Worm (Caenorhabditis elegans) whole organism, late embryonic: ENCODE data around the gene fdgt-2.

Source experiments
- K09A11.1 ChIP-seq: sonication (generic microtip); optimal IDR thresholded peaks from 2 replicates; lab custom pipeline; 2017; ENCODE audit warnings: antibody characterized with exemption, mild to moderate bottlenecking, missing genetic modification characterization, missing compliant biosample characterization; ENCODE audit not compliant: insufficient read depth
- T23F11.4 ChIP-seq: fragments of 200-800 bp; sonication (Bioruptor generic); optimal IDR thresholded peaks from 2 replicates; lab custom pipeline; 2018; ENCODE audit warnings: mild to moderate bottlenecking, missing genetic modification characterization, missing compliant biosample characterization
- Y22D7AL.16 ChIP-seq: sonication (generic microtip); optimal IDR thresholded peaks from 2 replicates; lab custom pipeline; 2016; ENCODE audit warnings: missing genetic modification characterization, missing compliant biosample characterization
- ceh-14 ChIP-seq: sonication (generic microtip); optimal IDR thresholded peaks from 2 replicates; lab custom pipeline; 2016; ENCODE audit warnings: missing genotype, missing genetic modification characterization, missing compliant biosample characterization
- ceh-2 ChIP-seq: sonication (generic microtip); optimal IDR thresholded peaks from 2 replicates; lab custom pipeline; 2016; ENCODE audit warnings: missing genotype, missing genetic modification characterization, missing compliant biosample characterization
- ceh-24 ChIP-seq: sonication (generic microtip); optimal IDR thresholded peaks from 2 replicates; lab custom pipeline; 2016; ENCODE audit warnings: mild to moderate bottlenecking, missing genetic modification characterization, missing compliant biosample characterization
- ceh-31 ChIP-seq: sonication (generic microtip); optimal IDR thresholded peaks from 2 replicates; lab custom pipeline; 2016; ENCODE audit warnings: missing genetic modification characterization, missing compliant biosample characterization
- ceh-45 ChIP-seq: fragments of 200-800 bp; sonication (Bioruptor generic); IDR thresholded peaks from 2 replicates; pipeline ENCODE4 v1.3.6; 2022; ENCODE audit warnings: missing genetic modification reagents, missing genetic modification characterization, missing compliant biosample characterization
- ceh-48 ChIP-seq: sonication (generic microtip); optimal IDR thresholded peaks from 2 replicates; lab custom pipeline; 2016; ENCODE audit warnings: missing genetic modification characterization, inconsistent platforms, missing compliant biosample characterization
- ceh-9 ChIP-seq: sonication (generic microtip); optimal IDR thresholded peaks from 2 replicates; lab custom pipeline; 2016; ENCODE audit warnings: mild to moderate bottlenecking, missing genetic modification characterization, inconsistent platforms, missing compliant biosample characterization
- che-1 ChIP-seq: sonication (generic microtip); optimal IDR thresholded peaks from 2 replicates; lab custom pipeline; 2016; ENCODE audit warnings: mild to moderate bottlenecking, missing genetic modification characterization, missing compliant biosample characterization
- elt-2 ChIP-seq: sonication (generic microtip); optimal IDR thresholded peaks from 2 replicates; lab custom pipeline; 2016; ENCODE audit warnings: missing genetic modification reagents, missing genetic modification characterization, missing compliant biosample characterization
- elt-4 ChIP-seq: sonication (generic microtip); optimal IDR thresholded peaks from 2 replicates; lab custom pipeline; 2016; ENCODE audit warnings: missing genetic modification characterization, missing compliant biosample characterization
- eyg-1 ChIP-seq: sonication (generic microtip); optimal IDR thresholded peaks from 2 replicates; lab custom pipeline; 2016; ENCODE audit warnings: missing genotype, missing genetic modification characterization, missing compliant biosample characterization
- fax-1 ChIP-seq: sonication (generic microtip); optimal IDR thresholded peaks from 2 replicates; lab custom pipeline; 2016; ENCODE audit warnings: missing genotype, missing genetic modification characterization, missing compliant biosample characterization
- gmeb-2 ChIP-seq: sonication (generic microtip); optimal IDR thresholded peaks from 2 replicates; lab custom pipeline; 2016; ENCODE audit warnings: missing genetic modification characterization, inconsistent platforms, missing compliant biosample characterization
- hlh-6 ChIP-seq: sonication (generic microtip); optimal IDR thresholded peaks from 2 replicates; lab custom pipeline; 2016; ENCODE audit warnings: missing genotype, missing genetic modification characterization, missing compliant biosample characterization
- hlh-8 ChIP-seq: sonication (generic microtip); optimal IDR thresholded peaks from 2 replicates; lab custom pipeline; 2016; ENCODE audit warnings: missing genotype, missing genetic modification characterization, missing compliant biosample characterization
- lim-6 ChIP-seq: sonication (generic microtip); optimal IDR thresholded peaks from 2 replicates; lab custom pipeline; 2016; ENCODE audit warnings: missing genetic modification characterization, missing compliant biosample characterization
- mec-3 ChIP-seq: sonication (generic microtip); optimal IDR thresholded peaks from 2 replicates; lab custom pipeline; 2016; ENCODE audit warnings: borderline replicate concordance, missing genetic modification characterization, missing compliant biosample characterization
- npax-4 ChIP-seq: sonication (generic microtip); optimal IDR thresholded peaks from 2 replicates; lab custom pipeline; 2016; ENCODE audit warnings: missing genetic modification characterization, missing compliant biosample characterization
- pha-2 ChIP-seq: sonication (generic microtip); optimal IDR thresholded peaks from 2 replicates; lab custom pipeline; 2017; ENCODE audit warnings: mild to moderate bottlenecking, missing genetic modification characterization, missing compliant biosample characterization
- pha-4 ChIP-seq: fragments of 150-350 bp; optimal IDR thresholded peaks from 2 replicates; lab custom pipeline; 2018; ENCODE audit warnings: missing biosample characterization, missing genetic modification reagents, missing genetic modification characterization
- pros-1 ChIP-seq: fragments of 150-350 bp; optimal IDR thresholded peaks from 2 replicates; lab custom pipeline; 2014; ENCODE audit warnings: missing biosample characterization, missing genetic modification reagents, missing genetic modification characterization
- ref-2 ChIP-seq: sonication (generic microtip); optimal IDR thresholded peaks from 2 replicates; lab custom pipeline; 2016; ENCODE audit warnings: missing genetic modification characterization, missing compliant biosample characterization
- rnt-1 ChIP-seq: sonication (generic microtip); optimal IDR thresholded peaks from 2 replicates; lab custom pipeline; 2016; ENCODE audit warnings: missing genetic modification characterization, missing compliant biosample characterization
- sdc-2 ChIP-seq: sonication (generic microtip); optimal IDR thresholded peaks from 2 replicates; lab custom pipeline; 2016; ENCODE audit warnings: missing genotype, missing genetic modification characterization, missing compliant biosample characterization
- sox-4 ChIP-seq: sonication (generic microtip); optimal IDR thresholded peaks from 2 replicates; lab custom pipeline; 2017; ENCODE audit warnings: mild to moderate bottlenecking, missing genetic modification characterization, inconsistent platforms, missing compliant biosample characterization
- unc-42 ChIP-seq: sonication (generic microtip); optimal IDR thresholded peaks from 2 replicates; lab custom pipeline; 2016; ENCODE audit warnings: missing genotype, missing genetic modification characterization, missing compliant biosample characterization
- unc-55 ChIP-seq: sonication (generic microtip); optimal IDR thresholded peaks from 2 replicates; lab custom pipeline; 2017; ENCODE audit warnings: missing biosample characterization, missing genetic modification reagents, missing genetic modification characterization
- unc-86 ChIP-seq: sonication (generic microtip); optimal IDR thresholded peaks from 2 replicates; lab custom pipeline; 2016; ENCODE audit warnings: missing genetic modification characterization, missing compliant biosample characterization
- zip-5 ChIP-seq: sonication (generic microtip); optimal IDR thresholded peaks from 2 replicates; lab custom pipeline; 2016; ENCODE audit warnings: missing genetic modification characterization, missing compliant biosample characterization
- ztf-16 ChIP-seq: sonication (generic microtip); optimal IDR thresholded peaks from 2 replicates; lab custom pipeline; 2017; ENCODE audit warnings: missing genetic modification characterization, missing compliant biosample characterization

The fdgt-2 gene

DNA sequence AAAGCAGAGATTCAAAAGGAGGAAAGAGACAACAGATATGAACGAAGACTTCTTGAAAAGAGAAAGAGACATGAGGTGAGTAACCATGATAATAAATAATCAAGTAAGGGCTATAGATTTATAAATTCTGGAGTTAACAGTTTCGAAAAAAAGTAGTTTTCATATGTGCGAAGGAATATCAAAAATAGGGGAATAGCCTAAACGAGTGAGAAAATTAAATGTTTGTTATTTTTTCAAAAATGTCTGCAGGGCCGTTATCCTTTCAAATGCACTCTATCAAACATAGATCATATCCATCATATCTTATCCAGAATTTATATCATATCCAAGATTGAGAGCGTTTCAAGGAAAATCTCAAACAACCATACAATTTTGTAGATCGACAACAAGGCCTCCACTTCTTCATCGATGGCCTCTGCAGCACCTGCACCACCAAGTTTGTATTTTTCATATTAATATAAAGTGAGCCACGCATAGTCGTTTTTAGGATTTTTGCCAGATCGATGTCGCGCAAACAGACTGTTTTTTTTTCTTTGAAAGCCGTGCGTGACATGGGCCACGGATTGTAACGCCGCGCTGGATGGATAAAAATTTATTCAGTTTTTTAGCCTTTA lies 3.5 kb downstream of the fdgt-2 start:
- TF ChIP-seq mec-3 (tag; lab: Kevin White, UChicago): no peak
- no peak for TF ChIP-seq T23F11.4 (GFP tag; lab: Kevin White, UChicago)
- TF ChIP-seq Y22D7AL.16 (tag; lab: Kevin White, UChicago): no peak
- no peak for TF ChIP-seq zip-5
- no peak for TF ChIP-seq sdc-2 (tag; lab: Kevin White, UChicago)

DNA sequence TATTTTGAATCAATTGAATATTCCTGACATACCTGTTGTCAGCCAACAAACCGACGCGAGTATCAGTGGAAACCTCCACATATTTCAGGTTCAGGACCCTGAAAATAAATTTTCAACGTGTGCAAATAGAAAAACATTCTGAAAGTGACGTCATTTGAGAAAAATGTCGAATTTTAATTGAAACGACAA lies 11.2 kb downstream of the fdgt-2 start, which contains the start of gene F14E5.2:
TSS of gene F14E5.2 (minus strand) at position 101 of the 189 bp plus-strand sequence.
- no peak for TF ChIP-seq pha-2
- no peak for TF ChIP-seq unc-86 (tag; lab: Kevin White, UChicago)
- no peak for TF ChIP-seq ztf-16
- TF ChIP-seq npax-4: no peak
- TF ChIP-seq pros-1 (tag; lab: Kevin White, UChicago): no peak
- TF ChIP-seq mec-3 (tag; lab: Kevin White, UChicago): no peak
- TF ChIP-seq hlh-6 (tag; lab: Kevin White, UChicago): no peak
- no peak for TF ChIP-seq unc-42 (tag; lab: Kevin White, UChicago)
- TF ChIP-seq fax-1 (tag; lab: Kevin White, UChicago): no peak
- TF ChIP-seq zip-5: no peak

DNA sequence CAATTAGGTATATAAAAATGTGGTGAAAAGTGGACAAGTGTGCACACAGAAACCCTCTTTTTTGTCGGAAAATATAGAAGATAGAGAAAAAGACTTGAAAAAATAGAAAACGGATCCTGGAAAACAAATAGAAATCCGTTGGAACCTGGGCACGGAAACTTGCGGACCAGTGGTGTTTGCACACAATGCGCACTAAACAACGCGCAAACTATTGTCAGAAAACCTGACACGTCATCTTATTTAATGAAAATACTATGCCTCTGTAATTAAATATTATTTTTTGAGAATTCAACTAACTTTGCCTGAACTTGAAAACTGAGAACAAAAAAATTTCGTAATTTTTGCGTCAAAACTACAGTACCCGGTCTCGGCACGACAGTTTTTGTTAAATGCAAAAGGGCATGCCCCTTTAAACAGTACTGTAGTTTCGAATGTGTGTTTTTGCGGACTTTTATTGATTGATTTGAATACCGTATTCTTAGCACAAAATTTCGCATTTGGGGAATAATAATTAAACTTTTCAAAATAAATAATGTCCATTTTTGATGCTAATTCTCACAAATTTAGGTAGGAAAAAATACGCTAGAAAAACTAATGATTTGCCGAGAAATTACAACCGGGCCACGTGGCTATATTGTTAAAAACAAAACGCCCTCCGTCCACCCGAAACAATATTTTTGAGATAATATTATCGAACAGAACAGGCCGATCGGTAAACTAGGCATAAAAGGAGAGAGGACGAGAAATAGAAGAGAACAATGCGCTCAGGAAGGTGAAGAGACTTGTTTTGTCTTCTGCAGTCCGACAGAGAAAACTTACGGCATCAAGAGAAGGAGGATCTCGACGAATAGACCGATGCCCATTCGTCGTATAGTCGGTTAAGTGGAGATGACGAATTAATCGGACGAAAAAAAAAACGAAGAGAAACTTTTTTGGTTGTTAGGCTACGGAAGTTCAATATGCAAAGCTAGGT lies 11.8 kb downstream of the fdgt-2 start:
- TF ChIP-seq ceh-45 (no peak), rnt-1 (tag; lab: Kevin White, UChicago) (no peak), sox-4 (tag; lab: Kevin White, UChicago) (no peak), ceh-31 (no peak), unc-55 (GFP tag; lab: Kevin White, UChicago) (no peak)

DNA sequence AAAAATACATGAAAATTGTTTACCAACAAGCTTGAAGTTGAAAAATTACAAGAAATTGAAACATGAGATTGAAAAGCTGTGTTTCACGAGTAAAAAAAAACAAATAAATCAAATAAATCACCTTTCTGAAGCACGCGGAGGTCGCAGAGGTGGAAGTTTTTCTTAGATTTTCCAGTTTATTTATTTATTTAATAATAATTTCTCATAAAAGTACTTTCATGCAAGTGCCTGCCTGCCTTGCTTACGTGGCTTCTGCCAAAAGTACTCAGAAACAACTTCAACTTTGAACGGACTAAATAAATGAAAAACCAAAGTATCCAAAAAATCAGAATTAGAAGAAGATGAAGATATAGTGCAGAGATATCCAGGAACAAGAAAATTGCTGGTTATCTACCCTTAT lies 14.5 kb downstream of the fdgt-2 start, which contains the start of gene acp-2:
TSS of gene acp-2 (minus strand) at position 101 of the 400 bp plus-strand sequence.
- no peak for TF ChIP-seq sox-4 (tag; lab: Kevin White, UChicago)

DNA sequence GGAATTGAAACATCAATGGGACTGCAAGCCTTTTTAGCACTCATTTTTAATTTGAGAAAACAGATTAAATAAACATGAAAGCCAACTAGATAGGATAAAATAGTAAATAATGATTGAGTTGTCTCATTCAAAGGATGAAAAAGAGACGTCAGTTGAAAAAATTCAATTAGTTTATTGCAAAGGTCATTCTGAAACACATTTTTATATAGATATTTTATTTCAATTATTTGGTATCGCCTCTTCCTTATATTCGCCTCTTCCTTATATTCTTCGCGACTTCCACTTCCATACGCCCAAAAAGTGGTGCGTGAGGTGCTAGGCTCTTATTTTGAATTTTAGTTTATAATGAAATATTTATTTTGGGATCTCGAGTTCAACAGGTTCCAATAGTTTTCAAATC lies 17.6 kb downstream of the fdgt-2 start, which contains the start of gene acp-4:
TSS of gene acp-4 (minus strand) at position 101 of the 400 bp plus-strand sequence.
- TF ChIP-seq ref-2 (tag; lab: Kevin White, UChicago) (no peak), ceh-14 (tag; lab: Kevin White, UChicago) (no peak), ceh-24 (tag; lab: Kevin White, UChicago) (no peak), npax-4 (no peak), unc-86 (tag; lab: Kevin White, UChicago) (no peak), ceh-48 (tag; lab: Kevin White, UChicago) (no peak), ceh-2 (tag; lab: Kevin White, UChicago) (no peak), ceh-9 (tag; lab: Kevin White, UChicago) (no peak), hlh-8 (no peak), elt-4 (tag; lab: Kevin White, UChicago) (no peak), eyg-1 (no peak), pha-4 (no peak), che-1 (tag; lab: Kevin White, UChicago) (no peak), fax-1 (tag; lab: Kevin White, UChicago) (no peak), lim-6 (tag; lab: Kevin White, UChicago) (no peak), K09A11.1 (no peak), gmeb-2 (tag; lab: Kevin White, UChicago) (no peak), elt-2 (no peak)
